Fruit fly (Drosophila melanogaster) whole organism, embryonic: Measurements from ENCODE around the gene Gbeta76C.

Experiments
- CG6813 ChIP-seq: fragments of 200-800 bp; sonication (Bioruptor generic); optimal IDR thresholded peaks from 2 replicates; lab custom pipeline; 2017; ENCODE audit warnings: missing biosample characterization, missing genetic modification characterization, mild to moderate bottlenecking, moderate library complexity, missing genetic modification reagents
- Rfx ChIP-seq: fragments of 200-800 bp; sonication (Bioruptor generic); IDR thresholded peaks from 2 replicates; pipeline ENCODE4 v1.3.6; 2022; ENCODE audit warnings: missing biosample characterization, missing genetic modification characterization
- Ssrp ChIP-seq: fragments of 200-800 bp; sonication (Bioruptor generic); optimal IDR thresholded peaks from 2 replicates; lab custom pipeline; 2018; ENCODE audit warnings: missing biosample characterization, mild to moderate bottlenecking, missing genetic modification characterization, moderate library complexity
- fru ChIP-seq: fragments of >200 bp; optimal IDR thresholded peaks from 2 replicates; lab custom pipeline; 2017
- fu2 ChIP-seq: fragments of 200-800 bp; sonication (Bioruptor generic); optimal IDR thresholded peaks from 2 replicates; lab custom pipeline; 2016; ENCODE audit warnings: missing biosample characterization, missing genetic modification characterization
- gt ChIP-seq: fragments of 200-800 bp; sonication (Bioruptor generic); IDR thresholded peaks from 2 replicates; pipeline ENCODE4 v1.3.6; 2022; ENCODE audit warnings: missing biosample characterization, missing genetic modification characterization
- sc ChIP-seq, 3 experiments: fragments of >200 bp in 2 of 3; fragments of 200-800 bp in 1 of 3; sonication (Bioruptor generic) in 1 of 3; optimal IDR thresholded peaks; 2 replicates in 2 of 3; 3 replicates in 1 of 3; lab custom pipeline; 2017; ENCODE audit warnings: mild to moderate bottlenecking in 1 of 3, missing biosample characterization in 1 of 3, missing genetic modification characterization in 1 of 3, missing genetic modification reagents in 1 of 3

DNA sequence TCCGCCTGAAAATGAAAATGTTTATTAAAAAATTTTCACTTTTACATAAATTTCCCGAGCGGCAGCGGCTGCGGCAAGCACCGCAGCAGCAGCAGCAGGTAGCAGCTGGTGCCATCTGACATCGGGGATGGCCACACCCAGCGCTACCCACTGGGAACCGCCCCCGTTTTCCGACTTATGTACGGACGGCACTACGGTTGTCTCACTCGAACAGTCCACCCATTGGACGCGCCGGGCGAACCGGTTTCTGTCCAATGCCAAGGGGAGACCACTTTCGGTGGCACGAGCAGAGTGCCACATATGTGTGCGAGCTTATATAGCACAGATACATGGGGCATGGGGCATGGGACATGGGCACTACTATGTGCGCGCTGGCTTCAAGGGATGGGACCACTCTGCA, 4.5 kb upstream of the Gbeta76C start:
- no peak for TF ChIP-seq gt (GFP tag; lab: Robert Waterston, UW)
- no peak for TF ChIP-seq CG6813 (GFP tag; lab: Kevin White, UChicago)
- TF ChIP-seq Rfx (GFP tag; lab: Robert Waterston, UW) = no peak
- no peak for TF ChIP-seq fru
- no peak for TF ChIP-seq Ssrp (tag; lab: Kevin White, UChicago)
- no peak for TF ChIP-seq sc (optimal IDR thresholded peaks at IDR 0.05; lab: Kevin White, UChicago)
- no peak for TF ChIP-seq sc (GFP tag; optimal IDR thresholded peaks at IDR 0.05; lab: Kevin White, UChicago)
- TF ChIP-seq fu2 (GFP tag; lab: Kevin White, UChicago) = no peak
